Fruit fly (Drosophila melanogaster) S2 (cell line): ENCODE results near the gene mRpL17.

Source experiments
- CG8478 ChIP-seq: fragments of >200 bp; optimal IDR thresholded peaks from 2 replicates; lab custom pipeline; 2018
- CTCF ChIP-seq, 2 experiments: fragments of >200 bp; optimal IDR thresholded peaks; 2 replicates each; lab custom pipeline; 2018

DNA sequence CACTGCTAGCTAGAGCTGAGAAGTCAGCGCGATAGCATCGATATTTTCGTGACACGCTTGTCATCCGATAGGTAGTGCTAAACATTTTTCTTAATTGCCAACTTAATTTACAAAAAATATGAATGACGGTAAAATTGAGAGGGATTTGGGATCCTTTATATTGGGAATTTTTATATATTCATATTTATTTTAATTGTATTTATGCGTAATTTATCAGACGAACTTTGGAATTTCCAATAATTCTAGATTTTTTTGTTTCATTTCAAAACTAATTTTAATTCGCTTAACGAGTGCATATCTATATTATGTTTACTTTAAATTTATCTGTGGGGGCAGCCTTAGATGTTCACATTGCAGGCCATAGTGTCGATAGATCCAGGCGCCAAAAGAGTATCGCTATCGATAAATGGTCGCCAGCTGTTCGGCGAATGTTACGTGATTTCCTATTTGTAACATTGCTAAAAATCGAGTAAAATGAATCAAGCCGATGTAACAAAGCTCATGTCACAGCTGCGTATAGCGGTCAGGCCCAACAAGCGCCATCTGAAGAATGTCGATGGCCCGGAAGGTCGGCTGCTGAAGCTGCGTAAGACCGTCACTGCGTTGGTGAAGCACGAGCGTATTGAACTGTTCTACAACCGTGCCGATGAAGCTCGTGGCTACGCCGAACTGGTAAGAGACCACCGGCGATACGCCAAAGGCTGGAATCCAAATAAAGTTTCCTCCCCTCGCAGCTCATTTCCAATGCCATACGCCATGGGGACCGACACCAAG lies at the start of gene mRpL17, which contains the start of gene Tudor-SN:
- no peak for TF ChIP-seq CG8478 (lab: Kevin White, UChicago)
- TF ChIP-seq CTCF (optimal IDR thresholded peaks at IDR 0.05; lab: Kevin White, UChicago): peak in 1 of 2 experiments; percentile 5
